Fruit fly (Drosophila melanogaster) whole organism, adult: ENCODE results near the gene CG43980.

ENCODE experiments used
- CG11617 ChIP-seq: fragments of 200-800 bp; sonication (Bioruptor generic); optimal IDR thresholded peaks from 2 replicates; lab custom pipeline; 2017; ENCODE audit warnings: mild to moderate bottlenecking, missing biosample characterization, missing genetic modification reagents, missing genetic modification characterization
- CG7101 ChIP-seq: fragments of 200-800 bp; sonication (Bioruptor generic); optimal IDR thresholded peaks from 2 replicates; lab custom pipeline; 2018; ENCODE audit warnings: missing biosample characterization, mild to moderate bottlenecking, missing genetic modification characterization, moderate library complexity
- Crg-1 ChIP-seq: fragments of 200-800 bp; sonication (Bioruptor generic); optimal IDR thresholded peaks from 2 replicates; lab custom pipeline; 2016; ENCODE audit warnings: missing biosample characterization, missing genetic modification characterization
- cic ChIP-seq: fragments of 200-800 bp; sonication (Bioruptor generic); optimal IDR thresholded peaks from 2 replicates; lab custom pipeline; 2017; ENCODE audit warnings: missing biosample characterization, mild to moderate bottlenecking, missing genetic modification characterization, moderate library complexity
- kay ChIP-seq: fragments of 200-800 bp; sonication (Bioruptor generic); peaks from one replicate; lab custom pipeline; 2016; ENCODE audit warnings: missing biosample characterization, missing genetic modification characterization, borderline replicate concordance
- ovo ChIP-seq: fragments of 200-800 bp; sonication (Bioruptor generic); optimal IDR thresholded peaks from 2 replicates; lab custom pipeline; 2016; ENCODE audit warnings: missing biosample characterization, missing genetic modification characterization
- pad ChIP-seq: fragments of 200-800 bp; sonication (Bioruptor generic); optimal IDR thresholded peaks from 3 replicates; lab custom pipeline; 2017; ENCODE audit warnings: missing biosample characterization, missing genetic modification characterization, mild to moderate bottlenecking, moderate library complexity, missing genetic modification reagents
- toe ChIP-seq: fragments of 200-800 bp; sonication (Bioruptor generic); optimal IDR thresholded peaks from 2 replicates; lab custom pipeline; 2016; ENCODE audit warnings: missing biosample characterization, missing genetic modification characterization

dm6 chr3L:21679687-21680086, 34.9 kb downstream of the CG43980 start, which contains the start of the genes Als2 and CG11248:
- no peak for TF ChIP-seq ovo
- peak; percentile 62 for TF ChIP-seq kay (GFP tag; lab: Kevin White, UChicago)
- peak; percentile 28 for TF ChIP-seq pad (GFP tag; lab: Kevin White, UChicago)
- TF ChIP-seq CG11617 = peak; percentile 66
- TF ChIP-seq CG7101 (tag; lab: Kevin White, UChicago) = peak; percentile 52
- no peak for TF ChIP-seq cic
- TF ChIP-seq Crg-1 (GFP tag; lab: Kevin White, UChicago) = peak; percentile 41
- peak; percentile 82 for TF ChIP-seq toe
